Worm (Caenorhabditis elegans): ENCODE measurements around the gene clec-24.

DNA sequence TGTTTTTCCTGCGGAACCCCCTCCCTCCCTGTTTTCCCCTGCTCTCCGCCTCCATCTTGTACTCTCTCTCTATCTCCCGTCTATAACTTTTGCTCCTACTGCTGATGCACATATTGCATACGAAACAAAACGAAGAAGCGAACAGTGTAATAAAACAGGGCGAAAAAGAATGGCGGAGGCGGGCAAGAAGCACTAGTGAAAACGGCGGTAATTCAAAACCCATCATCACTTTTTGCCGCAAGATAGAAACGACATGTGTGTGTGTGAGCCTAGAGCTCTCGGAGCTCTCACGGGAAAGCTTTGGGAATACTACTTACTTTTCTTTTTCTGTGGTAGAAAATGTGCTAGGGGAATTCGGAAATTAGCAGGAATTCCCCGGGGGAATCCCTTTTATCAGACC, 25.7 kb upstream of the clec-24 start:
- TF ChIP-seq ref-1 (GFP tag; conservative IDR thresholded peaks at IDR 0.05) (no peak), flt-1 (GFP tag; IDR thresholded peaks at IDR 0.05) (no peak), T22C8.4 (GFP tag; IDR thresholded peaks at IDR 0.05) (no peak), med-1 (GFP tag; optimal IDR thresholded peaks at IDR 0.05; ENCODE audit: insufficient read depth) (no peak), ztf-23 (GFP tag; IDR thresholded peaks at IDR 0.05) (no peak), ztf-29 (GFP tag; IDR thresholded peaks at IDR 0.05) (no peak)

Measured in whole organism, midembryonic.